Fruit fly (Drosophila melanogaster) whole organism, pupa: ENCODE measurements around the gene dlg1.

Experiments used
- CG10348 ChIP-seq: fragments of 200-800 bp; sonication (Bioruptor generic); IDR thresholded peaks from 2 replicates; pipeline ENCODE4 v1.3.6; 2022; ENCODE audit warnings: missing biosample characterization, missing genetic modification characterization
- CG12605 ChIP-seq: fragments of 200-800 bp; sonication (Bioruptor generic); IDR thresholded peaks from 2 replicates; pipeline ENCODE4 v1.3.6; 2022; ENCODE audit warnings: missing biosample characterization, missing genetic modification characterization
- CG13204 ChIP-seq: fragments of 200-800 bp; sonication (Bioruptor generic); optimal IDR thresholded peaks from 2 replicates; lab custom pipeline; 2018; ENCODE audit warnings: missing biosample characterization, mild to moderate bottlenecking, missing genetic modification characterization, moderate library complexity
- CG17806 ChIP-seq: fragments of 200-800 bp; sonication (Bioruptor generic); optimal IDR thresholded peaks from 2 replicates; lab custom pipeline; 2018; ENCODE audit warnings: missing biosample characterization, mild to moderate bottlenecking, missing genetic modification characterization, moderate library complexity
- CG9948 ChIP-seq: fragments of 200-800 bp; sonication (Bioruptor generic); optimal IDR thresholded peaks from 2 replicates; lab custom pipeline; 2018; ENCODE audit warnings: missing biosample characterization, mild to moderate bottlenecking, missing genetic modification characterization, moderate library complexity
- EcR ChIP-seq: fragments of 200-800 bp; sonication (Bioruptor generic); optimal IDR thresholded peaks from 3 replicates; lab custom pipeline; 2019; ENCODE audit warnings: missing biosample characterization, missing genetic modification characterization, mild to moderate bottlenecking, moderate library complexity, missing genetic modification reagents
- Ets98B ChIP-seq: fragments of 200-800 bp; sonication (Bioruptor generic); IDR thresholded peaks from 2 replicates; pipeline ENCODE4 v1.3.6; 2022; ENCODE audit warnings: missing biosample characterization, missing genetic modification characterization

DNA sequence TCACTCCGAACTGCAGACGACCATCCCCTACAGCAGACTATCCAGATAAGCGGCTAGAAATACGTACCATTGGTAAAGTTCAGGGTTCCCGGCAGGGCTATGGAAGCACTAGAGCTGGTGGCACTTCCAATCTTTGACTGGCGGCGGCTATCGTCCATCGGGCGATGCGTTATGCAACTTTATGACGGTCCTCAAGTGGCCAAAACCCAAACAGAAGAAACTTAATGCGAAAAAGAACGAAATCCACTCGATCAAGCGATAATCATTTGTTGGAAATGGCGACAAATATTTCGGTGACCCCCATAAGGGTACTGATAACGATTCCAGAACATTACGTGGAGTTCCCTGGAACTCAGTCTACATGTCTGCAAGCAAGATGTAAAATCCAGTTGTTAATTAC lies 50.5 kb downstream of the dlg1 start:
- TF ChIP-seq CG17806 (tag; lab: Kevin White, UChicago) (no peak), EcR (GFP tag; lab: Kevin White, UChicago) (no peak), CG10348 (GFP tag; lab: Robert Waterston, UW) (no peak), CG9948 (tag; lab: Kevin White, UChicago) (no peak), Ets98B (GFP tag; lab: Robert Waterston, UW) (no peak), CG12605 (GFP tag; lab: Robert Waterston, UW) (no peak), CG13204 (no peak)
